Fruit fly (Drosophila melanogaster): Measurements from ENCODE around the gene CG4456.

dm6 chr3L:9424528-9424911 lies 52.0 kb downstream of the CG4456 start:
- TF ChIP-seq psq (optimal IDR thresholded peaks at IDR 0.05) (no peak), EcR (GFP tag; optimal IDR thresholded peaks at IDR 0.05) (no peak), usp (GFP tag; optimal IDR thresholded peaks at IDR 0.05) (no peak), pan (optimal IDR thresholded peaks at IDR 0.05) (no peak)

All from whole organism.